Fruit fly (Drosophila melanogaster) whole organism, embryonic: ENCODE data around the gene Pex11c.

Source experiments
- B-H2 ChIP-seq: fragments of 200-800 bp; sonication (Bioruptor generic); optimal IDR thresholded peaks from 2 replicates; lab custom pipeline; 2018; ENCODE audit warnings: missing biosample characterization, mild to moderate bottlenecking, missing genetic modification characterization
- Blimp-1 ChIP-seq: fragments of 200-800 bp; sonication (Bioruptor generic); optimal IDR thresholded peaks from 3 replicates; lab custom pipeline; 2018; ENCODE audit warnings: missing biosample characterization, missing genetic modification characterization, mild to moderate bottlenecking, moderate library complexity, missing genetic modification reagents
- Bteb2 ChIP-seq: fragments of 200-800 bp; sonication (Bioruptor generic); optimal IDR thresholded peaks from 2 replicates; lab custom pipeline; 2016; ENCODE audit warnings: missing biosample characterization, missing genetic modification characterization
- CG10654 ChIP-seq: fragments of 200-800 bp; sonication (Bioruptor generic); optimal IDR thresholded peaks from 2 replicates; lab custom pipeline; 2016; ENCODE audit warnings: missing biosample characterization, missing genetic modification characterization
- CG11085 ChIP-seq: fragments of 200-800 bp; sonication (Bioruptor generic); IDR thresholded peaks from 2 replicates; pipeline ENCODE4 v1.3.6; 2022; ENCODE audit warnings: missing biosample characterization, missing genetic modification characterization
- CG11560 ChIP-seq: fragments of 200-800 bp; sonication (Bioruptor generic); IDR thresholded peaks from 3 replicates; pipeline ENCODE4 v1.3.6; 2022; ENCODE audit warnings: missing biosample characterization, missing genetic modification characterization
- CG13123 ChIP-seq: fragments of 200-800 bp; sonication (Bioruptor generic); optimal IDR thresholded peaks from 2 replicates; lab custom pipeline; 2016; ENCODE audit warnings: missing biosample characterization, missing genetic modification characterization
- CG14667 ChIP-seq: fragments of 200-800 bp; sonication (Bioruptor generic); IDR thresholded peaks from 2 replicates; pipeline ENCODE4 v1.3.6; 2022; ENCODE audit warnings: missing biosample characterization, missing genetic modification characterization
- CG33557 ChIP-seq: fragments of 200-800 bp; sonication (Bioruptor generic); optimal IDR thresholded peaks from 2 replicates; lab custom pipeline; 2019; ENCODE audit warnings: missing biosample characterization, mild to moderate bottlenecking, missing genetic modification characterization, moderate library complexity
- CG6254 ChIP-seq: fragments of 200-800 bp; sonication (Bioruptor generic); optimal IDR thresholded peaks from 3 replicates; lab custom pipeline; 2017; ENCODE audit warnings: mild to moderate bottlenecking, missing biosample characterization, missing genetic modification reagents, missing genetic modification characterization
- CG6689 ChIP-seq: fragments of 200-800 bp; sonication (Bioruptor generic); IDR thresholded peaks from 2 replicates; pipeline ENCODE4 v1.3.6; 2022; ENCODE audit warnings: missing biosample characterization, missing genetic modification characterization
- CG7963 ChIP-seq: fragments of 200-800 bp; sonication (Bioruptor generic); IDR thresholded peaks from 3 replicates; pipeline ENCODE4 v1.3.6; 2022; ENCODE audit warnings: missing biosample characterization, missing genetic modification characterization; ENCODE audit not compliant: partially characterized antibody
- CG8290 ChIP-seq, 3 experiments: fragments of 200-800 bp; sonication (Bioruptor generic); optimal IDR thresholded peaks; 2 replicates each; lab custom pipeline; 2016 to 2019; ENCODE audit warnings: missing biosample characterization in 3 of 3, missing genetic modification characterization in 3 of 3, mild to moderate bottlenecking in 2 of 3, moderate library complexity in 1 of 3
- D ChIP-seq, 2 experiments: fragments of 200-800 bp in 1 of 2; fragments of >200 bp in 1 of 2; sonication (Bioruptor generic) in 1 of 2; optimal IDR thresholded peaks; 2 replicates in 1 of 2; 3 replicates in 1 of 2; lab custom pipeline; 2017; ENCODE audit warnings: mild to moderate bottlenecking in 1 of 2, missing biosample characterization in 1 of 2, missing genetic modification characterization in 1 of 2, missing genetic modification reagents in 1 of 2
- E2f1 ChIP-seq: fragments of 200-800 bp; sonication (Bioruptor generic); IDR thresholded peaks from 2 replicates; pipeline ENCODE4 v1.3.6; 2022; ENCODE audit warnings: missing biosample characterization, missing genetic modification characterization
- Gug ChIP-seq: fragments of 200-800 bp; sonication (Bioruptor generic); IDR thresholded peaks from 4 replicates; pipeline ENCODE4 v1.3.6; 2022; ENCODE audit warnings: missing biosample characterization, missing genetic modification characterization
- H15 ChIP-seq: fragments of 200-800 bp; sonication (Bioruptor generic); IDR thresholded peaks from 3 replicates; pipeline ENCODE4 v1.3.6; 2022; ENCODE audit warnings: missing biosample characterization, missing genetic modification characterization
- Hand ChIP-seq: fragments of 200-800 bp; sonication (Bioruptor generic); optimal IDR thresholded peaks from 2 replicates; lab custom pipeline; 2017; ENCODE audit warnings: mild to moderate bottlenecking, missing biosample characterization, missing genetic modification reagents, missing genetic modification characterization
- Lpt ChIP-seq: fragments of >200 bp; optimal IDR thresholded peaks from 2 replicates; lab custom pipeline; 2018; ENCODE audit warnings: missing biosample characterization, missing genetic modification characterization
- Nf-YC ChIP-seq: fragments of 200-800 bp; optimal IDR thresholded peaks from 3 replicates; lab custom pipeline; 2019; ENCODE audit warnings: missing biosample characterization, mild to moderate bottlenecking, missing genetic modification characterization, moderate library complexity
- Poxn ChIP-seq: fragments of 200-800 bp; sonication (Bioruptor generic); IDR thresholded peaks from 2 replicates; pipeline ENCODE4 v1.3.6; 2022; ENCODE audit warnings: missing biosample characterization, missing genetic modification characterization
- Rx ChIP-seq: fragments of 200-800 bp; sonication (Bioruptor generic); IDR thresholded peaks from 2 replicates; pipeline ENCODE4 v1.3.6; 2022; ENCODE audit warnings: missing biosample characterization, missing genetic modification characterization
- Spps ChIP-seq: fragments of 200-800 bp; sonication (Bioruptor generic); optimal IDR thresholded peaks from 2 replicates; lab custom pipeline; 2018; ENCODE audit warnings: missing biosample characterization, mild to moderate bottlenecking, missing genetic modification characterization
- al ChIP-seq: fragments of 200-800 bp; sonication (Bioruptor generic); IDR thresholded peaks from 2 replicates; pipeline ENCODE4 v1.3.6; 2022; ENCODE audit warnings: missing biosample characterization, missing genetic modification characterization
- ase ChIP-seq: fragments of 200-800 bp; sonication (Bioruptor generic); IDR thresholded peaks from 3 replicates; pipeline ENCODE4 v1.3.6; 2022; ENCODE audit warnings: missing biosample characterization, missing genetic modification characterization
- bab2 ChIP-seq: fragments of 200-800 bp; sonication (Bioruptor generic); optimal IDR thresholded peaks from 2 replicates; lab custom pipeline; 2016; ENCODE audit warnings: missing biosample characterization, missing genetic modification characterization
- btn ChIP-seq: fragments of 200-800 bp; sonication (Bioruptor generic); optimal IDR thresholded peaks from 2 replicates; lab custom pipeline; 2016; ENCODE audit warnings: missing biosample characterization, missing genetic modification characterization
- chinmo ChIP-seq: fragments of 200-800 bp; sonication (Bioruptor generic); IDR thresholded peaks from 4 replicates; pipeline ENCODE4 v1.3.6; 2022; ENCODE audit warnings: missing biosample characterization, missing genetic modification characterization; ENCODE audit not compliant: partially characterized antibody
- crc ChIP-seq: fragments of 200-800 bp; sonication (Bioruptor generic); optimal IDR thresholded peaks from 2 replicates; lab custom pipeline; 2016; ENCODE audit warnings: missing biosample characterization, missing genetic modification characterization
- dmrt99B ChIP-seq: fragments of 200-800 bp; sonication (Bioruptor generic); optimal IDR thresholded peaks from 2 replicates; lab custom pipeline; 2018; ENCODE audit warnings: missing biosample characterization, mild to moderate bottlenecking, missing genetic modification characterization, moderate library complexity
- dysf ChIP-seq: fragments of 200-800 bp; sonication (Bioruptor generic); IDR thresholded peaks from 3 replicates; pipeline ENCODE4 v1.3.6; 2022; ENCODE audit warnings: missing biosample characterization, missing genetic modification characterization
- en ChIP-seq: fragments of 200-800 bp; sonication (Bioruptor generic); optimal IDR thresholded peaks from 2 replicates; lab custom pipeline; 2016; ENCODE audit warnings: missing biosample characterization, missing genetic modification characterization
- fd96Cb ChIP-seq: fragments of 200-800 bp; sonication (Bioruptor generic); optimal IDR thresholded peaks from 2 replicates; lab custom pipeline; 2018; ENCODE audit warnings: missing biosample characterization, mild to moderate bottlenecking, missing genetic modification characterization, moderate library complexity
- fru ChIP-seq: fragments of >200 bp; optimal IDR thresholded peaks from 2 replicates; lab custom pipeline; 2017
- grn ChIP-seq: fragments of 200-800 bp; sonication (Bioruptor generic); optimal IDR thresholded peaks from 3 replicates; lab custom pipeline; 2017; ENCODE audit warnings: missing biosample characterization, missing genetic modification characterization
- jigr1 ChIP-seq: fragments of 200-800 bp; sonication (Bioruptor generic); IDR thresholded peaks from 3 replicates; pipeline ENCODE4 v1.3.6; 2022; ENCODE audit warnings: missing biosample characterization, missing genetic modification characterization
- kah ChIP-seq: fragments of 200-800 bp; sonication (Bioruptor generic); optimal IDR thresholded peaks from 2 replicates; lab custom pipeline; 2018; ENCODE audit warnings: missing biosample characterization, mild to moderate bottlenecking, missing genetic modification characterization
- ken ChIP-seq: fragments of 200-800 bp; sonication (Bioruptor generic); IDR thresholded peaks from 3 replicates; pipeline ENCODE4 v1.3.6; 2022; ENCODE audit warnings: missing biosample characterization, missing genetic modification characterization
- kni ChIP-seq: fragments of 200-800 bp; sonication (Bioruptor generic); optimal IDR thresholded peaks from 3 replicates; lab custom pipeline; 2017; ENCODE audit warnings: mild to moderate bottlenecking, missing biosample characterization, missing genetic modification reagents, missing genetic modification characterization
- mirr ChIP-seq: fragments of 200-800 bp; sonication (Bioruptor generic); optimal IDR thresholded peaks from 3 replicates; lab custom pipeline; 2018; ENCODE audit warnings: missing biosample characterization, mild to moderate bottlenecking, missing genetic modification characterization
- nerfin-1 ChIP-seq: fragments of 200-800 bp; sonication (Bioruptor generic); optimal IDR thresholded peaks from 3 replicates; lab custom pipeline; 2019; ENCODE audit warnings: missing biosample characterization, mild to moderate bottlenecking, missing genetic modification characterization, moderate library complexity
- odd ChIP-seq: fragments of 200-800 bp; sonication (Bioruptor generic); optimal IDR thresholded peaks from 2 replicates; lab custom pipeline; 2017; ENCODE audit warnings: missing biosample characterization, mild to moderate bottlenecking, missing genetic modification characterization
- row ChIP-seq: fragments of 200-800 bp; sonication (Bioruptor generic); IDR thresholded peaks from 3 replicates; pipeline ENCODE4 v1.3.6; 2022; ENCODE audit warnings: missing biosample characterization, missing genetic modification characterization
- sc ChIP-seq, 3 experiments: fragments of >200 bp in 2 of 3; fragments of 200-800 bp in 1 of 3; sonication (Bioruptor generic) in 1 of 3; optimal IDR thresholded peaks; 2 replicates in 2 of 3; 3 replicates in 1 of 3; lab custom pipeline; 2017; ENCODE audit warnings: mild to moderate bottlenecking in 1 of 3, missing biosample characterization in 1 of 3, missing genetic modification characterization in 1 of 3, missing genetic modification reagents in 1 of 3
- sisA ChIP-seq: fragments of 200-800 bp; sonication (Bioruptor generic); IDR thresholded peaks from 2 replicates; pipeline ENCODE4 v1.3.6; 2022; ENCODE audit warnings: missing biosample characterization, missing genetic modification characterization
- stc ChIP-seq: fragments of 200-800 bp; sonication (Bioruptor generic); IDR thresholded peaks from 2 replicates; pipeline ENCODE4 v1.3.6; 2022; ENCODE audit warnings: missing biosample characterization, missing genetic modification characterization
- z ChIP-seq: fragments of 200-800 bp; sonication (Bioruptor generic); IDR thresholded peaks from 3 replicates; pipeline ENCODE4 v1.3.6; 2022; ENCODE audit warnings: missing biosample characterization, missing genetic modification characterization
- zen2 ChIP-seq: fragments of 200-800 bp; sonication (Bioruptor generic); IDR thresholded peaks from 3 replicates; pipeline ENCODE4 v1.3.6; 2022; ENCODE audit warnings: missing biosample characterization, missing genetic modification characterization; ENCODE audit not compliant: partially characterized antibody
- zf30C ChIP-seq: fragments of 200-800 bp; sonication (Bioruptor generic); optimal IDR thresholded peaks from 3 replicates; lab custom pipeline; 2018; ENCODE audit warnings: missing biosample characterization, mild to moderate bottlenecking, missing genetic modification characterization

Pex11c gene

DNA sequence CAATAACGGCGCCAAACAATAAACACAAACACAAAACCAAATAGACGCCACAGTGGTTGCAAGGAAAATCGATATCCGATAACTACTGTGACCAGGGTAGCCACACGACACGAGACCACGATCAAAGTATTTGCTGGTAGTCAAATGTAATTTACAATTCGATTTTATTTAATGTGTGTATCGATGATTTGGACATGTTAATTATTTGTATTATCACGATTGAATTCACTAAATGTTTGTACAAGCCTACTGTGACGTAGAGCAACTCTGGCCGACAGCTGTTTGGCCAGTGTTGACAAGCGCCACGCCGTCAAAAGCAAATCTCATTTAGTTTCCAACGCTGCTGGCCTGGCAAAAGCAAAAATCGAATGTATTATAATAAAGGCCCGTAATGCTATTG, 6.9 kb upstream of the Pex11c start, which contains the start of the genes Rad60 and EloA (continued):
- TF ChIP-seq H15 (GFP tag; lab: Robert Waterston, UW), result peak; percentile 33; the same call in 1 of the 3 replicates
- TF ChIP-seq grn (GFP tag; lab: Kevin White, UChicago), result peak; percentile 36
- TF ChIP-seq zen2, result peak; percentile 54; the same call in 1 of the 3 replicates
- TF ChIP-seq fru (lab: Kevin White, UChicago), result no peak
- TF ChIP-seq fd96Cb (tag; lab: Kevin White, UChicago), result peak; percentile 38
- peak; percentile 24 for TF ChIP-seq kni
- no peak for TF ChIP-seq jigr1 (GFP tag; lab: Robert Waterston, UW)
- no peak for TF ChIP-seq CG14667
- TF ChIP-seq Hand, result peak; percentile 43
- TF ChIP-seq row, result peak; percentile 83
- peak; percentile 49; the same call in 1 of the 2 replicates for TF ChIP-seq E2f1 (GFP tag; lab: Robert Waterston, UW)
- TF ChIP-seq stc (GFP tag; lab: Robert Waterston, UW), result no peak
- peak; percentile 64 for TF ChIP-seq sisA (GFP tag; lab: Robert Waterston, UW)
- TF ChIP-seq CG13123 (GFP tag; lab: Kevin White, UChicago), result peak; percentile 45
- TF ChIP-seq sc (optimal IDR thresholded peaks at IDR 0.05; lab: Kevin White, UChicago), result no peak
- TF ChIP-seq sc (GFP tag; optimal IDR thresholded peaks at IDR 0.05; lab: Kevin White, UChicago), result peak; percentile 49
- TF ChIP-seq Lpt (GFP tag; lab: Kevin White, UChicago), result no peak
- TF ChIP-seq CG7963 (GFP tag; lab: Robert Waterston, UW), result 0 out of 3 replicates have a peak, but pooled peaks have one; percentile 52
- TF ChIP-seq en, result peak; percentile 78
- peak; percentile 84 for TF ChIP-seq CG10654
- no peak for TF ChIP-seq chinmo (GFP tag; lab: Robert Waterston, UW)
- peak; percentile 65 for TF ChIP-seq Nf-YC (tag; lab: Kevin White, UChicago)
- 0 out of 2 replicates have a peak, but pooled peaks have one; percentile 38 for TF ChIP-seq Poxn (GFP tag; lab: Robert Waterston, UW)
- TF ChIP-seq CG33557 (GFP tag; lab: Kevin White, UChicago), result peak; percentile 51
- TF ChIP-seq CG11085 (GFP tag; lab: Robert Waterston, UW), result no peak
- 0 out of 3 replicates have a peak, but pooled peaks have one; percentile 41 for TF ChIP-seq ase
- peak; percentile 53 for TF ChIP-seq nerfin-1
- TF ChIP-seq Rx (GFP tag; lab: Robert Waterston, UW), result 0 out of 2 replicates have a peak, but pooled peaks have one; percentile 22
- TF ChIP-seq al (GFP tag; lab: Robert Waterston, UW), result peak; percentile 65; the same call in 1 of the 2 replicates
- TF ChIP-seq D (optimal IDR thresholded peaks at IDR 0.05; lab: Kevin White, UChicago), result peak; percentile 42
- peak; percentile 29 for TF ChIP-seq D (GFP tag; optimal IDR thresholded peaks at IDR 0.05; lab: Kevin White, UChicago)
- peak; percentile 70; the same call in 2 of the 3 replicates for TF ChIP-seq ken (GFP tag; lab: Robert Waterston, UW)
- TF ChIP-seq btn (GFP tag; lab: Kevin White, UChicago), result peak; percentile 60
- peak; percentile 72 for TF ChIP-seq mirr (GFP tag; lab: Kevin White, UChicago)
- no peak for TF ChIP-seq zf30C (GFP tag; lab: Kevin White, UChicago)
- TF ChIP-seq CG8290 (GFP tag; optimal IDR thresholded peaks at IDR 0.05; lab: Kevin White, UChicago), result peak; percentile 87
- TF ChIP-seq CG8290 (tag; optimal IDR thresholded peaks at IDR 0.05; lab: Kevin White, UChicago), result peak; percentile 79 to 95
- TF ChIP-seq B-H2 (GFP tag; lab: Kevin White, UChicago), result peak; percentile 70
- TF ChIP-seq CG6689, result peak; percentile 68
- no peak for TF ChIP-seq CG6254 (GFP tag; lab: Kevin White, UChicago)
- peak; percentile 49 for TF ChIP-seq Spps (tag; lab: Kevin White, UChicago)

DNA sequence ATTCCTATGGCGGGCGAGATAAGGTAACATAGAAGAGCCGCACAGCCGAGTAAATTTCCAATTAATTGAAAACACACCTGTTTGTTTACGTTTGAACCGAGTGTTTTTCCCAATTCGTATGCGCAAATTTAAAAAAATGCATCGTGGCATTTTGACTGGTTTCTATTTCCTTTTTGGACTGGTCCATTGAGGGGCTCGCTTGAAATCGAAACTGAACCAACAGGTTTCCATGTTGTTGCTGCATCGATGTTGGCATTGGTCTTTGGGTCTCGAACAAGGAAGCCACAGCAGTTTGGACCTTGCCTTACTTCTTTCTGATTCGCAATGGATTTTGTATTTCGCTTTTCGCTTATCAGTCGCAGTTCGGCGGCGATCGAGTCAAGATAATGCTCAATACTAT, 359 bp downstream of the Pex11c start:
- TF ChIP-seq CG11560, result no peak
- no peak for TF ChIP-seq z (GFP tag; lab: Robert Waterston, UW)
- TF ChIP-seq kah (GFP tag; lab: Kevin White, UChicago), result peak; percentile 69
- no peak for TF ChIP-seq crc
- TF ChIP-seq bab2, result no peak
- TF ChIP-seq dmrt99B (tag; lab: Kevin White, UChicago), result no peak
- no peak for TF ChIP-seq odd (GFP tag; lab: Kevin White, UChicago)
- TF ChIP-seq Gug, result no peak
- no peak for TF ChIP-seq Bteb2
- TF ChIP-seq mirr (GFP tag; lab: Kevin White, UChicago), result no peak
- peak; percentile 77 for TF ChIP-seq Blimp-1
- no peak for TF ChIP-seq dysf (GFP tag; lab: Robert Waterston, UW)
